Worm (Caenorhabditis elegans) whole organism, late embryonic: ENCODE measurements around the gene T22F7.4.

Experiments
- C08G9.2 ChIP-seq: sonication (generic microtip); optimal IDR thresholded peaks from 2 replicates; lab custom pipeline; 2016; ENCODE audit warnings: mild to moderate bottlenecking, missing genetic modification characterization, moderate library complexity, missing compliant biosample characterization
- ama-1 ChIP-seq: fragments of 150-350 bp; optimal IDR thresholded peaks from 2 replicates; lab custom pipeline; 2014
- dmd-4 ChIP-seq: sonication (generic microtip); optimal IDR thresholded peaks from 2 replicates; lab custom pipeline; 2016; ENCODE audit warnings: borderline replicate concordance, missing genetic modification characterization, missing compliant biosample characterization
- eyg-1 ChIP-seq: sonication (generic microtip); optimal IDR thresholded peaks from 2 replicates; lab custom pipeline; 2016; ENCODE audit warnings: missing genotype, missing genetic modification characterization, missing compliant biosample characterization
- gmeb-2 ChIP-seq: sonication (generic microtip); optimal IDR thresholded peaks from 2 replicates; lab custom pipeline; 2016; ENCODE audit warnings: missing genetic modification characterization, inconsistent platforms, missing compliant biosample characterization
- hlh-6 ChIP-seq: sonication (generic microtip); optimal IDR thresholded peaks from 2 replicates; lab custom pipeline; 2016; ENCODE audit warnings: missing genotype, missing genetic modification characterization, missing compliant biosample characterization
- hlh-8 ChIP-seq: sonication (generic microtip); optimal IDR thresholded peaks from 2 replicates; lab custom pipeline; 2016; ENCODE audit warnings: missing genotype, missing genetic modification characterization, missing compliant biosample characterization
- lim-6 ChIP-seq: sonication (generic microtip); optimal IDR thresholded peaks from 2 replicates; lab custom pipeline; 2016; ENCODE audit warnings: missing genetic modification characterization, missing compliant biosample characterization
- odd-2 ChIP-seq: sonication (generic microtip); optimal IDR thresholded peaks from 2 replicates; lab custom pipeline; 2017; ENCODE audit warnings: antibody characterized with exemption, mild to moderate bottlenecking, missing genetic modification characterization, missing compliant biosample characterization
- pha-2 ChIP-seq: sonication (generic microtip); optimal IDR thresholded peaks from 2 replicates; lab custom pipeline; 2017; ENCODE audit warnings: mild to moderate bottlenecking, missing genetic modification characterization, missing compliant biosample characterization
- sdc-2 ChIP-seq: sonication (generic microtip); optimal IDR thresholded peaks from 2 replicates; lab custom pipeline; 2016; ENCODE audit warnings: missing genotype, missing genetic modification characterization, missing compliant biosample characterization
- sox-4 ChIP-seq: sonication (generic microtip); optimal IDR thresholded peaks from 2 replicates; lab custom pipeline; 2017; ENCODE audit warnings: mild to moderate bottlenecking, missing genetic modification characterization, inconsistent platforms, missing compliant biosample characterization
- unc-55 ChIP-seq: sonication (generic microtip); optimal IDR thresholded peaks from 2 replicates; lab custom pipeline; 2017; ENCODE audit warnings: missing biosample characterization, missing genetic modification reagents, missing genetic modification characterization
- unc-86 ChIP-seq: sonication (generic microtip); optimal IDR thresholded peaks from 2 replicates; lab custom pipeline; 2016; ENCODE audit warnings: missing genetic modification characterization, missing compliant biosample characterization

T22F7.4 gene

ce11 chrIII:481259-481658 is 45.5 kb downstream of the T22F7.4 start:
- TF ChIP-seq odd-2: no peak
- TF ChIP-seq C08G9.2: no peak
- no peak for TF ChIP-seq hlh-8 (tag; lab: Kevin White, UChicago)
- TF ChIP-seq pha-2 (tag; lab: Kevin White, UChicago): no peak
- TF ChIP-seq dmd-4 (tag; lab: Kevin White, UChicago): no peak
- TF ChIP-seq unc-55: no peak
- no peak for TF ChIP-seq gmeb-2
- no peak for TF ChIP-seq unc-86 (tag; lab: Kevin White, UChicago)
- TF ChIP-seq lim-6 (tag; lab: Kevin White, UChicago): no peak
- TF ChIP-seq ama-1 (lab: Kevin White, UChicago): no peak
- no peak for TF ChIP-seq hlh-6 (tag; lab: Kevin White, UChicago)
- no peak for TF ChIP-seq sox-4 (tag; lab: Kevin White, UChicago)
- no peak for TF ChIP-seq eyg-1 (tag; lab: Kevin White, UChicago)
- TF ChIP-seq sdc-2 (tag; lab: Kevin White, UChicago): no peak

ce11 chrIII:475154-475553 is 51.6 kb downstream of the T22F7.4 start, which contains the start of gene mat-3:
mat-3 (plus strand) TSS chrIII:475454.
- no peak for TF ChIP-seq hlh-6 (tag; lab: Kevin White, UChicago)
